Worm (Caenorhabditis elegans) whole organism, early embryonic: ENCODE measurements around the gene fbxb-44.

Experiments
- ama-1 ChIP-seq: fragments of 150-350 bp; optimal IDR thresholded peaks from 2 replicates; lab custom pipeline; 2014
- ceh-36 ChIP-seq: sonication (generic microtip); optimal IDR thresholded peaks from 2 replicates; lab custom pipeline; 2016; ENCODE audit warnings: missing genetic modification characterization, inconsistent platforms, missing compliant biosample characterization
- flt-1 ChIP-seq: fragments of 200-800 bp; sonication (Bioruptor generic); IDR thresholded peaks from 2 replicates; pipeline ENCODE4 v1.3.6; 2022; ENCODE audit warnings: missing genetic modification characterization, missing compliant biosample characterization
- hmg-4 ChIP-seq: fragments of 200-800 bp; sonication (Bioruptor generic); optimal IDR thresholded peaks from 2 replicates; lab custom pipeline; 2018; ENCODE audit warnings: mild to moderate bottlenecking, missing genetic modification characterization, missing compliant biosample characterization
- pes-1 ChIP-seq: fragments of 200-800 bp; sonication (Bioruptor generic); IDR thresholded peaks from 2 replicates; pipeline ENCODE4 v1.3.6; 2022; ENCODE audit warnings: missing genetic modification reagents, missing genetic modification characterization, missing compliant biosample characterization
- sea-1 ChIP-seq: fragments of 200-800 bp; sonication (Bioruptor generic); conservative IDR thresholded peaks from 2 replicates; pipeline ENCODE4 v1.3.6; 2022; ENCODE audit warnings: missing genetic modification characterization, missing compliant biosample characterization
- tbx-11 ChIP-seq: fragments of 200-800 bp; sonication (Bioruptor generic); IDR thresholded peaks from 2 replicates; pipeline ENCODE4 v1.3.6; 2022; ENCODE audit warnings: missing genetic modification characterization, missing compliant biosample characterization
- tra-4 ChIP-seq: sonication (generic microtip); optimal IDR thresholded peaks from 2 replicates; lab custom pipeline; 2017; ENCODE audit warnings: missing genetic modification characterization, missing compliant biosample characterization

DNA sequence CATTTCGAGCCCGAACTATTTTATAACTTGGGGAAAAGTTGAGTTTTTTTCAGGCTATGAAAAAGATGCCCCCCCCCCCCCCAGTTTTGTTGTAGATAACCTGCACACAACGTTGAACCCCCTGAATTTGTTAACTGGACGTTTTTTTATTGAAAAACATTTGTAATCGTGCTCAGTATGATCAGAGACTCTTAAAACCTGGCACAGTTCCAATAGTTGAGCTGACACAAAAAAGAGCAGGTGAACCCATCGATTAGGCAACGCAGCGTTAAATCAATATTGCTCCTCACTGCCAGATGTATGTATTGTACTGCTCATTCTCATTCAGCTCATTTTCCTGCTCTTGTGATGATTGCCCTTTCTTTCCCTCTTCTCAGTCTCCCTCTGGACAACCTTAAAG lies 6.9 kb downstream of the fbxb-44 start, which contains the start of gene K05F6.12:
- TF ChIP-seq ama-1 (lab: Kevin White, UChicago) (no peak), hmg-4 (GFP tag; lab: Kevin White, UChicago) (no peak), tbx-11 (no peak), ceh-36 (tag; lab: Kevin White, UChicago) (no peak), tra-4 (no peak), sea-1 (GFP tag; lab: Robert Waterston, UW) (no peak), pes-1 (GFP tag; lab: Robert Waterston, UW) (no peak), flt-1 (GFP tag; lab: Robert Waterston, UW) (no peak)
